Worm (Caenorhabditis elegans): ENCODE results near the gene K12H6.12.

DNA sequence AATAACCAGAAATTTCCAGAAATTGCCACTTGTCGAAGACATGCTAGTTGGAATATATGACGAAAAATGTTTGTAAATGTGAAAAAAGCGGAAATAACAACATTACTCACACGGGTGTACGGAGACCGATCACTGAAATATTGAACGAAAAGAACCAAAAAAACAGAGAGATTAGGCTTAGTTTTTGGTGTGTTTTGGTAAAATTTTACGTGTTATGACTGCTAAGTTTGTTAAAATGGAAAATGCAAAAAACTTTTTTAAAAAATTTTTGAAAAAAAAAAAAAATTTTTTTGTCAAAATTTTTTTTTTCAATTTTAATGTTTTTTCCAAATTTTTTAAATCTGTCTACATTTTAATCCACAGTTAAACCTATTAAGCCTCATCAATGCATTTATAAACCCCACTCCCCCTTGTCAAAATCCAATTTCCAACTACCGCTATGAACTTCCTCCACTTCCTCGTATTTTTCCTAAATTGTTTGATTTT, 14.5 kb downstream of the K12H6.12 start, which contains the start of the genes fut-4 and K12H6.10:
- no peak for TF ChIP-seq unc-62 (GFP tag; optimal IDR thresholded peaks at IDR 0.05)
- no peak for TF ChIP-seq ztf-11 (tag; optimal IDR thresholded peaks at IDR 0.05)
- TF ChIP-seq sptf-1 (tag; optimal IDR thresholded peaks at IDR 0.05): no peak
- no peak for TF ChIP-seq snpc-4 (tag; optimal IDR thresholded peaks at IDR 0.05)
- TF ChIP-seq mep-1 (tag; optimal IDR thresholded peaks at IDR 0.05): no peak
- TF ChIP-seq nhr-12 (tag; optimal IDR thresholded peaks at IDR 0.05): no peak
- TF ChIP-seq pha-4 (tag; optimal IDR thresholded peaks at IDR 0.05): no peak
- TF ChIP-seq nhr-237 (tag; optimal IDR thresholded peaks at IDR 0.05): no peak
- TF ChIP-seq unc-39 (tag; optimal IDR thresholded peaks at IDR 0.05): no peak
- TF ChIP-seq lsy-2 (tag; optimal IDR thresholded peaks at IDR 0.05): no peak
- no peak for TF ChIP-seq blmp-1 (tag; optimal IDR thresholded peaks at IDR 0.05)
- TF ChIP-seq elt-1 (tag; optimal IDR thresholded peaks at IDR 0.05; ENCODE audit: borderline replicate concordance, insufficient read depth): no peak
- no peak for TF ChIP-seq ham-2 (GFP tag; optimal IDR thresholded peaks at IDR 0.05)
- no peak for TF ChIP-seq ceh-43 (GFP tag; optimal IDR thresholded peaks at IDR 0.05)

Measured in whole organism, mixed stage, embryonic.